Worm (Caenorhabditis elegans): ENCODE measurements around the gene skpo-1.

ce11 chrII:8353288-8353687 is 51.4 kb downstream of the skpo-1 start:
- no peak for TF ChIP-seq K02D7.2 (tag; optimal IDR thresholded peaks at IDR 0.05)
- no peak for TF ChIP-seq nfya-1 (tag; optimal IDR thresholded peaks at IDR 0.05)
- no peak for TF ChIP-seq ama-1 (optimal IDR thresholded peaks at IDR 0.05)
- no peak for TF ChIP-seq pag-3 (tag; optimal IDR thresholded peaks at IDR 0.05; ENCODE audit: borderline replicate concordance)
- TF ChIP-seq syd-9 (tag; optimal IDR thresholded peaks at IDR 0.05), result no peak
- no peak for TF ChIP-seq zip-5 (tag; optimal IDR thresholded peaks at IDR 0.05)
- TF ChIP-seq ref-2 (tag; optimal IDR thresholded peaks at IDR 0.05), result no peak
- no peak for TF ChIP-seq che-1 (tag; optimal IDR thresholded peaks at IDR 0.05)
- no peak for TF ChIP-seq eyg-1 (tag; optimal IDR thresholded peaks at IDR 0.05)
- no peak for TF ChIP-seq F13H6.1 (tag; optimal IDR thresholded peaks at IDR 0.05)
